Worm (Caenorhabditis elegans): ENCODE measurements around the gene ttr-46.

ttr-46 gene

ce11 chrV:9970119-9970518 is 19.1 kb downstream of the ttr-46 start (continued):
- peak; percentile 92 for TF ChIP-seq egl-44 (GFP tag; IDR thresholded peaks at IDR 0.05)
- TF ChIP-seq ekl-4 (GFP tag; IDR thresholded peaks at IDR 0.05): peak; percentile 82
- TF ChIP-seq F52B5.7 (tag; optimal IDR thresholded peaks at IDR 0.05): peak; percentile 91
- TF ChIP-seq mel-28 (tag; optimal IDR thresholded peaks at IDR 0.05; ENCODE audit: borderline replicate concordance): peak; percentile 45
- TF ChIP-seq somi-1 (GFP tag; optimal IDR thresholded peaks at IDR 0.05): peak; percentile 85
- TF ChIP-seq hsf-1 (GFP tag; IDR thresholded peaks at IDR 0.05): peak; percentile 76
- no peak for TF ChIP-seq pha-4 (tag; optimal IDR thresholded peaks at IDR 0.05)
- TF ChIP-seq ztf-18 (tag; optimal IDR thresholded peaks at IDR 0.05): peak; percentile 85
- no peak for TF ChIP-seq lag-1 (GFP tag; IDR thresholded peaks at IDR 0.05)
- peak; percentile 98 for TF ChIP-seq F57A8.1 (GFP tag; optimal IDR thresholded peaks at IDR 0.05)
- peak; percentile 93 for TF ChIP-seq nfyb-1 (GFP tag; IDR thresholded peaks at IDR 0.05)
- peak; percentile 64 for TF ChIP-seq akir-1 (GFP tag; optimal IDR thresholded peaks at IDR 0.05)
- peak; percentile 32 for TF ChIP-seq efl-1 (GFP tag; optimal IDR thresholded peaks at IDR 0.05)
- peak; percentile 35 for TF ChIP-seq ztf-3 (GFP tag; optimal IDR thresholded peaks at IDR 0.05)
- TF ChIP-seq Y95B8A.8 (GFP tag; IDR thresholded peaks at IDR 0.05): 0 out of 2 replicates have a peak, but pooled peaks have one; percentile 80
- TF ChIP-seq rcor-1 (GFP tag; IDR thresholded peaks at IDR 0.05): peak; percentile 69
- TF ChIP-seq tbp1 (GFP tag; optimal IDR thresholded peaks at IDR 0.05): peak; percentile 99
- 0 out of 2 replicates have a peak, but pooled peaks have one; percentile 34 for TF ChIP-seq let-526 (GFP tag; IDR thresholded peaks at IDR 0.05)
- TF ChIP-seq hmg-1.2 (GFP tag; IDR thresholded peaks at IDR 0.05): peak; percentile 78
- TF ChIP-seq hmg-20 (GFP tag; IDR thresholded peaks at IDR 0.05): peak; percentile 90
- TF ChIP-seq tbx-9 (tag; optimal IDR thresholded peaks at IDR 0.05; ENCODE audit: borderline replicate concordance): peak; percentile 70
- TF ChIP-seq hlh-26 (GFP tag; conservative IDR thresholded peaks at IDR 0.05): 0 out of 2 replicates have a peak, but pooled peaks have one; percentile 27
- TF ChIP-seq cebp-2 (GFP tag; IDR thresholded peaks at IDR 0.05): peak; percentile 98
- peak; percentile 47; the same call in 1 of the 2 replicates for TF ChIP-seq F39B2.1 (GFP tag; IDR thresholded peaks at IDR 0.05)
- TF ChIP-seq ama-1 (optimal IDR thresholded peaks at IDR 0.05): no peak
- TF ChIP-seq ama-1 (GFP tag; optimal IDR thresholded peaks at IDR 0.05): peak; percentile 85 to 94
- TF ChIP-seq repo-1 (tag; optimal IDR thresholded peaks at IDR 0.05): peak; percentile 94
- peak; percentile 87 for TF ChIP-seq dox-1 (GFP tag; IDR thresholded peaks at IDR 0.05)
- 0 out of 2 replicates have a peak, but pooled peaks have one; percentile 33 for TF ChIP-seq F33H1.4 (GFP tag; IDR thresholded peaks at IDR 0.05)
- peak; percentile 69 for TF ChIP-seq nhr-179 (tag; optimal IDR thresholded peaks at IDR 0.05)
- peak; percentile 20 for TF ChIP-seq F57C9.4 (tag; optimal IDR thresholded peaks at IDR 0.05)
- peak; percentile 85 for TF ChIP-seq attf-5 (GFP tag; optimal IDR thresholded peaks at IDR 0.05)
- 0 out of 2 replicates have a peak, but pooled peaks have one; percentile 16 for TF ChIP-seq madf-8 (GFP tag; conservative IDR thresholded peaks at IDR 0.05)
- TF ChIP-seq nhr-120 (GFP tag; IDR thresholded peaks at IDR 0.05): peak; percentile 96
- peak; percentile 81 for TF ChIP-seq mcd-1 (GFP tag; IDR thresholded peaks at IDR 0.05)
- peak; percentile 94 for TF ChIP-seq T07F8.4 (tag; optimal IDR thresholded peaks at IDR 0.05)
- TF ChIP-seq ceh-91 (GFP tag; IDR thresholded peaks at IDR 0.05): no peak; the same call in 1 of the 2 replicates
- peak; percentile 95 for TF ChIP-seq ztf-25 (GFP tag; IDR thresholded peaks at IDR 0.05)
- TF ChIP-seq aptf-3 (GFP tag; IDR thresholded peaks at IDR 0.05): 0 out of 2 replicates have a peak, but pooled peaks have one; percentile 64
- peak; percentile 61 for TF ChIP-seq C06A6.2 (GFP tag; conservative IDR thresholded peaks at IDR 0.05)
- TF ChIP-seq atf-7 (tag; optimal IDR thresholded peaks at IDR 0.05): peak; percentile 80
- TF ChIP-seq ztf-28 (GFP tag; IDR thresholded peaks at IDR 0.05): peak; percentile 92
- peak; percentile 97 for TF ChIP-seq die-1 (tag; optimal IDR thresholded peaks at IDR 0.05)
- TF ChIP-seq hrde-1 (tag; optimal IDR thresholded peaks at IDR 0.05; ENCODE audit: borderline replicate concordance): peak; percentile 86
- peak; percentile 87 for TF ChIP-seq snpc-4 (GFP tag; optimal IDR thresholded peaks at IDR 0.05)
- peak in 3 of 4 experiments; percentile 72 to 78 (median 74) for TF ChIP-seq snpc-4 (tag; optimal IDR thresholded peaks at IDR 0.05)
- TF ChIP-seq lsl-1 (GFP tag; optimal IDR thresholded peaks at IDR 0.05): peak; percentile 53
- TF ChIP-seq athp-1 (tag; optimal IDR thresholded peaks at IDR 0.05): peak; percentile 95
- TF ChIP-seq ccch-3 (GFP tag; optimal IDR thresholded peaks at IDR 0.05): peak; percentile 49

Measured in whole organism, young adult.